Worm (Caenorhabditis elegans) whole organism, L4 larva: Measurements from ENCODE around the gene nsph-1.1.

Experiments used
- D1046.2 ChIP-seq: fragments of 200-800 bp; sonication (Bioruptor generic); IDR thresholded peaks from 2 replicates; pipeline ENCODE4 v1.3.6; 2022; ENCODE audit warnings: missing genetic modification characterization, missing compliant biosample characterization
- F44E2.7 ChIP-seq: fragments of 200-800 bp; sonication (Bioruptor generic); IDR thresholded peaks from 2 replicates; pipeline ENCODE4 v2.1.2; 2022; ENCODE audit warnings: missing genetic modification characterization, missing compliant biosample characterization
- T26A8.4 ChIP-seq: fragments of 200-800 bp; sonication (Bioruptor generic); IDR thresholded peaks from 2 replicates; pipeline ENCODE4 v1.3.6; 2022; ENCODE audit warnings: missing genetic modification characterization, missing compliant biosample characterization
- Y105C5A.15 ChIP-seq: fragments of 200-800 bp; sonication (Bioruptor generic); IDR thresholded peaks from 2 replicates; pipeline ENCODE4 v1.3.6; 2022; ENCODE audit warnings: missing genetic modification characterization, missing compliant biosample characterization
- Y48G9A.11 ChIP-seq: fragments of 200-800 bp; sonication (Bioruptor generic); IDR thresholded peaks from 2 replicates; pipeline ENCODE4 v1.3.6; 2022; ENCODE audit warnings: missing genetic modification reagents, missing genetic modification characterization, missing compliant biosample characterization
- Y75B8A.6 ChIP-seq: fragments of 200-800 bp; sonication (Bioruptor generic); IDR thresholded peaks from 2 replicates; pipeline ENCODE4 v1.3.6; 2022; ENCODE audit warnings: missing genetic modification reagents, missing genetic modification characterization, missing compliant biosample characterization
- ZK337.2 ChIP-seq: fragments of 200-800 bp; sonication (Bioruptor generic); IDR thresholded peaks from 2 replicates; pipeline ENCODE4 v1.3.6; 2022; ENCODE audit warnings: missing genetic modification reagents, missing genetic modification characterization, missing compliant biosample characterization
- aha-1 ChIP-seq: fragments of 150-350 bp; peaks from one replicate; lab custom pipeline; 2014; ENCODE audit warnings: missing biosample characterization, missing genetic modification characterization
- ama-1 ChIP-seq: fragments of 150-350 bp; optimal IDR thresholded peaks from 2 replicates; lab custom pipeline; 2014; ENCODE audit warnings: inconsistent platforms, mixed read lengths
- arid-1 ChIP-seq: fragments of 200-800 bp; sonication (Bioruptor generic); conservative IDR thresholded peaks from 2 replicates; pipeline ENCODE4 v1.3.6; 2022; ENCODE audit warnings: missing genetic modification reagents, missing genetic modification characterization, missing compliant biosample characterization
- daf-16 ChIP-seq, 3 experiments: sonication (generic microtip); optimal IDR thresholded peaks; 2 replicates each; lab custom pipeline; 2016 to 2017; ENCODE audit warnings: missing genetic modification characterization in 3 of 3, missing genetic modification reagents in 3 of 3, mild to moderate bottlenecking in 2 of 3, missing compliant biosample characterization in 2 of 3, missing biosample characterization in 1 of 3, moderate library complexity in 1 of 3
- daf-19 ChIP-seq: fragments of 200-800 bp; sonication (Bioruptor generic); conservative IDR thresholded peaks from 2 replicates; pipeline ENCODE4 v1.3.6; 2022; ENCODE audit warnings: missing genetic modification characterization, missing compliant biosample characterization
- dpl-1 ChIP-seq: fragments of 150-350 bp; optimal IDR thresholded peaks from 2 replicates; lab custom pipeline; 2014; ENCODE audit warnings: missing biosample characterization, missing genetic modification reagents, missing genetic modification characterization
- egl-27 ChIP-seq: sonication (generic microtip); optimal IDR thresholded peaks from 3 replicates; lab custom pipeline; 2017; ENCODE audit warnings: missing biosample characterization, missing genetic modification reagents, missing genetic modification characterization
- fos-1 ChIP-seq: fragments of 150-350 bp; optimal IDR thresholded peaks from 2 replicates; lab custom pipeline; 2014; ENCODE audit warnings: missing biosample characterization, missing genetic modification characterization
- hif-1 ChIP-seq, 2 experiments: sonication (generic microtip); optimal IDR thresholded peaks; 2 replicates each; lab custom pipeline; 2016 to 2017; ENCODE audit warnings: missing compliant biosample characterization in 2 of 2, missing genetic modification characterization in 2 of 2, missing genetic modification reagents in 2 of 2, missing genotype in 2 of 2, mild to moderate bottlenecking in 1 of 2
- hlh-30 ChIP-seq: sonication (generic microtip); optimal IDR thresholded peaks from 2 replicates; lab custom pipeline; 2017; ENCODE audit warnings: antibody characterized with exemption, mild to moderate bottlenecking, missing genetic modification characterization, missing compliant biosample characterization; ENCODE audit not compliant: insufficient read depth
- hmg-1.1 ChIP-seq: fragments of 200-800 bp; sonication (Bioruptor generic); IDR thresholded peaks from 2 replicates; pipeline ENCODE4 v1.3.6; 2022; ENCODE audit warnings: missing genetic modification reagents, missing genetic modification characterization, missing compliant biosample characterization
- jun-1 ChIP-seq: fragments of 150-350 bp; optimal IDR thresholded peaks from 2 replicates; lab custom pipeline; 2014; ENCODE audit warnings: missing biosample characterization, missing genetic modification reagents, missing genetic modification characterization
- lin-1 ChIP-seq: fragments of 200-800 bp; sonication (Bioruptor generic); IDR thresholded peaks from 2 replicates; pipeline ENCODE4 v1.3.6; 2022; ENCODE audit warnings: missing genetic modification reagents, missing genetic modification characterization, missing compliant biosample characterization
- lin-29 ChIP-seq: fragments of 200-800 bp; sonication (Bioruptor generic); IDR thresholded peaks from 2 replicates; pipeline ENCODE4 v1.3.6; 2022; ENCODE audit warnings: missing genetic modification reagents, missing genetic modification characterization, missing compliant biosample characterization
- lin-38 ChIP-seq: fragments of 200-800 bp; sonication (Bioruptor generic); IDR thresholded peaks from 2 replicates; pipeline ENCODE4 v1.3.6; 2022; ENCODE audit warnings: missing genetic modification reagents, missing genetic modification characterization, missing compliant biosample characterization
- lsy-2 ChIP-seq, 2 experiments: fragments of 150-350 bp in 1 of 2; sonication (generic microtip) in 1 of 2; optimal IDR thresholded peaks; 2 replicates each; lab custom pipeline; 2014 to 2017; ENCODE audit warnings: missing biosample characterization in 2 of 2, missing genetic modification characterization in 2 of 2
- madf-5 ChIP-seq, 2 experiments: fragments of 200-800 bp; sonication (Bioruptor generic); IDR thresholded peaks; 2 replicates each; pipeline ENCODE4 v1.3.6; 2022; ENCODE audit warnings: missing compliant biosample characterization in 2 of 2, missing genetic modification characterization in 2 of 2
- mdl-1 ChIP-seq, 2 experiments: fragments of 150-350 bp in 1 of 2; sonication (generic microtip) in 1 of 2; optimal IDR thresholded peaks; 2 replicates each; lab custom pipeline; 2014 to 2017; ENCODE audit warnings: missing biosample characterization in 2 of 2, missing genetic modification characterization in 2 of 2
- mdt-29 ChIP-seq: fragments of 200-800 bp; sonication (Bioruptor generic); IDR thresholded peaks from 2 replicates; pipeline ENCODE4 v1.3.6; 2022; ENCODE audit warnings: missing genetic modification reagents, missing genetic modification characterization, missing compliant biosample characterization
- mxl-2 ChIP-seq: fragments of 200-800 bp; sonication (Bioruptor generic); conservative IDR thresholded peaks from 2 replicates; pipeline ENCODE4 v1.3.6; 2022; ENCODE audit warnings: missing genetic modification reagents, missing genetic modification characterization, missing compliant biosample characterization
- mxl-3 ChIP-seq: fragments of 200-800 bp; sonication (Bioruptor generic); optimal IDR thresholded peaks from 2 replicates; lab custom pipeline; 2018; ENCODE audit warnings: mild to moderate bottlenecking, missing genetic modification characterization, missing compliant biosample characterization
- nhr-10 ChIP-seq: fragments of 150-350 bp; optimal IDR thresholded peaks from 2 replicates; lab custom pipeline; 2014; ENCODE audit warnings: missing biosample characterization, missing genetic modification characterization
- nhr-102 ChIP-seq: sonication (generic microtip); optimal IDR thresholded peaks from 2 replicates; lab custom pipeline; 2016; ENCODE audit warnings: mild to moderate bottlenecking, missing genetic modification characterization, moderate library complexity, missing compliant biosample characterization
- nhr-111 ChIP-seq: fragments of 200-800 bp; sonication (Bioruptor generic); optimal IDR thresholded peaks from 2 replicates; lab custom pipeline; 2018; ENCODE audit warnings: mild to moderate bottlenecking, missing genetic modification characterization, missing compliant biosample characterization
- nhr-237 ChIP-seq: sonication (generic microtip); optimal IDR thresholded peaks from 2 replicates; lab custom pipeline; 2017; ENCODE audit warnings: missing biosample characterization, missing genetic modification characterization
- nhr-48 ChIP-seq: sonication (generic microtip); optimal IDR thresholded peaks from 2 replicates; lab custom pipeline; 2016; ENCODE audit warnings: mild to moderate bottlenecking, missing genetic modification characterization, missing compliant biosample characterization
- nhr-76 ChIP-seq: fragments of 150-350 bp; optimal IDR thresholded peaks from 2 replicates; lab custom pipeline; 2014; ENCODE audit warnings: missing biosample characterization, missing genetic modification characterization
- nhr-77 ChIP-seq: fragments of 150-350 bp; optimal IDR thresholded peaks from 2 replicates; lab custom pipeline; 2014; ENCODE audit warnings: missing biosample characterization, missing genetic modification characterization
- php-3 ChIP-seq: fragments of 200-800 bp; sonication (Bioruptor generic); IDR thresholded peaks from 2 replicates; pipeline ENCODE4 v1.3.6; 2022; ENCODE audit warnings: missing genetic modification reagents, missing genetic modification characterization, missing compliant biosample characterization
- pqm-1 ChIP-seq: sonication (generic microtip); optimal IDR thresholded peaks from 2 replicates; lab custom pipeline; 2017; ENCODE audit warnings: missing biosample characterization, missing genetic modification characterization
- rbr-2 ChIP-seq: sonication (generic microtip); optimal IDR thresholded peaks from 2 replicates; lab custom pipeline; 2016; ENCODE audit warnings: missing genotype, missing genetic modification characterization, missing compliant biosample characterization
- sdz-12 ChIP-seq: fragments of 200-800 bp; sonication (Bioruptor generic); optimal IDR thresholded peaks from 2 replicates; lab custom pipeline; 2018; ENCODE audit warnings: mild to moderate bottlenecking, missing genetic modification characterization, missing compliant biosample characterization
- spr-3 ChIP-seq: fragments of 200-800 bp; sonication (Bioruptor generic); optimal IDR thresholded peaks from 2 replicates; lab custom pipeline; 2018; ENCODE audit warnings: mild to moderate bottlenecking, missing genetic modification characterization, missing compliant biosample characterization
- tag-97 ChIP-seq: fragments of 200-800 bp; sonication (Bioruptor generic); IDR thresholded peaks from 2 replicates; pipeline ENCODE4 v1.3.6; 2022; ENCODE audit warnings: missing genetic modification characterization, missing compliant biosample characterization
- tra-1 ChIP-seq: fragments of 200-800 bp; sonication (Bioruptor generic); IDR thresholded peaks from 2 replicates; pipeline ENCODE4 v1.3.6; 2022; ENCODE audit warnings: missing genetic modification reagents, missing genetic modification characterization, missing compliant biosample characterization
- unc-62 ChIP-seq, 3 experiments: fragments of 150-350 bp in 1 of 3; sonication (generic microtip); optimal IDR thresholded peaks in 2 of 3; peaks in 1 of 3; 1 replicate in 1 of 3; 2 replicates in 2 of 3; lab custom pipeline; 2014 to 2017; ENCODE audit warnings: missing biosample characterization in 3 of 3, missing genetic modification characterization in 3 of 3, missing genetic modification reagents in 3 of 3, missing genotype in 1 of 3
- zag-1 ChIP-seq: fragments of 150-350 bp; optimal IDR thresholded peaks from 2 replicates; lab custom pipeline; 2014; ENCODE audit warnings: missing biosample characterization, missing genetic modification characterization
- zip-11 ChIP-seq: fragments of 200-800 bp; sonication (Bioruptor generic); IDR thresholded peaks from 2 replicates; pipeline ENCODE4 v1.3.6; 2022; ENCODE audit warnings: missing genetic modification characterization, missing compliant biosample characterization
- ztf-7 ChIP-seq: fragments of 150-350 bp; optimal IDR thresholded peaks from 2 replicates; lab custom pipeline; 2014; ENCODE audit warnings: missing biosample characterization, missing genetic modification characterization

Gene nsph-1.1

ce11 chrII:8746298-8746775 lies 20.2 kb upstream of the nsph-1.1 start (continued):
- no peak for TF ChIP-seq jun-1
- peak; percentile 17; the same call in 1 of the 2 replicates for TF ChIP-seq tra-1 (GFP tag; lab: Robert Waterston, UW)
- TF ChIP-seq nhr-102: no peak
- no peak for TF ChIP-seq zag-1 (tag; lab: Kevin White, UChicago)
- no peak for TF ChIP-seq ztf-7 (tag; lab: Kevin White, UChicago)
- no peak for TF ChIP-seq nhr-237
- no peak for TF ChIP-seq mxl-3 (GFP tag; lab: Kevin White, UChicago)
- no peak for TF ChIP-seq rbr-2 (tag; lab: Kevin White, UChicago)
- TF ChIP-seq Y48G9A.11: no peak
- TF ChIP-seq unc-62 (GFP tag; optimal IDR thresholded peaks at IDR 0.05 in 1 of 2; lab: Kevin White, UChicago): no peak
- TF ChIP-seq unc-62 (tag; optimal IDR thresholded peaks at IDR 0.05; lab: Kevin White, UChicago): no peak
- no peak for TF ChIP-seq lsy-2 (tag; optimal IDR thresholded peaks at IDR 0.05; lab: Kevin White, UChicago)
- 0 out of 2 replicates have a peak, but pooled peaks have one; percentile 4 for TF ChIP-seq lin-38 (GFP tag; lab: Robert Waterston, UW)
- TF ChIP-seq fos-1 (tag; lab: Kevin White, UChicago): no peak
- TF ChIP-seq zip-11 (GFP tag; lab: Robert Waterston, UW): no peak
- no peak for TF ChIP-seq tag-97 (GFP tag; lab: Robert Waterston, UW)

DNA sequence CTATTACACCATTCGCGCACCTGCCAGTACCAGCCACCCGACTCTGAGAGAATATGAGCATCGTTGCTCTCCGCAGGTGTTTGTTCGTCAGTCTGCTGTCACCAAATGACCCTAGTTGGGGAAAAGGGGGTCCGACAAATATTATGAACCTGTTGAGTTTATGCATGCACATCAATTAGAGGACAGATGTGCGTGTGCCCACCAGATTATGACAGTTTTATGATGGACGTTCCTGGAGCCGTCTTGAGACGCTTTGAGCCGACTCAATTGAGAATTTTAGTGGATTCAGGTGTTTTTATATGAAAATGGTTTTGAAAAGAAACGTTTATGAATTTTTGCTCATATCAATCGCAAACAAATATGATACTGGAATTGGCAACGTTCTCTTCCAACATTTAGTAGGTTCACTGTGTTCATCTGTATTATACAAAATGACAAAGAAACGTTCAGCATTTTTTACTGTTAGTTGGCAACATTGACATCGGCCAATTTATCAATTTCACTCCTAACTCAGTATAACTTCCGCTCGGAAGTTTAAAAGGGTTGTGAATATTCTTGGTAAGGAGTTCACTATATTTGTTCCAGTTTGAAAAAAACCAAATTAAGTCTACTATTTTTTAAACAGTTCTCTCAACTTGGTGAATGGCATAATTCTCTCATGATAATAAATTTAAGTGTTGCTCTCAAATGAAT lies 19.2 kb upstream of the nsph-1.1 start:
- TF ChIP-seq D1046.2 (GFP tag; lab: Robert Waterston, UW): peak; percentile 75
- no peak for TF ChIP-seq ZK337.2
- TF ChIP-seq F44E2.7 (GFP tag; lab: Robert Waterston, UW): peak; percentile 54; the same call in 1 of the 2 replicates
- peak; percentile 93 for TF ChIP-seq aha-1 (tag; lab: Kevin White, UChicago)
- peak; percentile 8 to 61; a peak in 2 of 4 replicates for TF ChIP-seq madf-5 (GFP tag; IDR thresholded peaks at IDR 0.05; lab: Robert Waterston, UW)
- TF ChIP-seq daf-19: no peak
- TF ChIP-seq nhr-102: peak; percentile 71
- TF ChIP-seq mdt-29 (GFP tag; lab: Robert Waterston, UW): peak; percentile 48; the same call in 1 of the 2 replicates
- TF ChIP-seq lin-1: peak; percentile 40; the same call in 1 of the 2 replicates
- peak; percentile 66; the same call in 1 of the 2 replicates for TF ChIP-seq Y75B8A.6
- TF ChIP-seq unc-62 (GFP tag; optimal IDR thresholded peaks at IDR 0.05 in 1 of 2; lab: Kevin White, UChicago): no peak
- no peak for TF ChIP-seq unc-62 (tag; optimal IDR thresholded peaks at IDR 0.05; lab: Kevin White, UChicago)
- TF ChIP-seq nhr-76 (tag; lab: Kevin White, UChicago): peak; percentile 4
- 0 out of 2 replicates have a peak, but pooled peaks have one; percentile 34 for TF ChIP-seq Y105C5A.15
- peak; percentile 65 for TF ChIP-seq nhr-10 (tag; lab: Kevin White, UChicago)
- peak in 1 of 2 experiments; percentile 45 for TF ChIP-seq hif-1 (tag; optimal IDR thresholded peaks at IDR 0.05; lab: Kevin White, UChicago)
- TF ChIP-seq hmg-1.1 (GFP tag; lab: Robert Waterston, UW): peak; percentile 41
- no peak for TF ChIP-seq dpl-1
- TF ChIP-seq fos-1 (tag; lab: Kevin White, UChicago): peak; percentile 20
- peak; percentile 49 for TF ChIP-seq nhr-48
- TF ChIP-seq mxl-2: no peak
- TF ChIP-seq nhr-77 (tag; lab: Kevin White, UChicago): peak; percentile 78
- TF ChIP-seq ama-1: peak; percentile 99
- TF ChIP-seq lin-29: 0 out of 2 replicates have a peak, but pooled peaks have one; percentile 20
- peak; percentile 82 for TF ChIP-seq T26A8.4 (GFP tag; lab: Robert Waterston, UW)
- TF ChIP-seq daf-16 (GFP tag; optimal IDR thresholded peaks at IDR 0.05; lab: Kevin White, UChicago): peak in 1 of 2 experiments; percentile 11
- peak; percentile 74 for TF ChIP-seq daf-16 (tag; optimal IDR thresholded peaks at IDR 0.05; lab: Kevin White, UChicago)
- TF ChIP-seq spr-3: no peak
- TF ChIP-seq arid-1 (GFP tag; lab: Robert Waterston, UW): peak; percentile 71
- peak; percentile 14 for TF ChIP-seq mxl-3 (GFP tag; lab: Kevin White, UChicago)
- TF ChIP-seq ztf-7 (tag; lab: Kevin White, UChicago): no peak
- TF ChIP-seq sdz-12 (GFP tag; lab: Kevin White, UChicago): no peak
- TF ChIP-seq pqm-1 (tag; lab: Kevin White, UChicago): no peak
- TF ChIP-seq php-3 (GFP tag; lab: Robert Waterston, UW): no peak; the same call in none of the 2 replicates
- TF ChIP-seq hlh-30 (tag; lab: Kevin White, UChicago): peak; percentile 9
- peak; percentile 41 for TF ChIP-seq nhr-111 (GFP tag; lab: Kevin White, UChicago)
- TF ChIP-seq egl-27 (tag; lab: Kevin White, UChicago): no peak
- peak in 1 of 2 experiments; percentile 6 for TF ChIP-seq mdl-1 (tag; optimal IDR thresholded peaks at IDR 0.05; lab: Kevin White, UChicago)
- TF ChIP-seq rbr-2 (tag; lab: Kevin White, UChicago): peak; percentile 14
